Worm (Caenorhabditis elegans): Measurements from ENCODE around the gene mrp-6.

mrp-6 gene

ce11 chrX:4142648-4143259, 43.8 kb downstream of the mrp-6 start (continued):
- TF ChIP-seq lin-1 (GFP tag; IDR thresholded peaks at IDR 0.05) (0 out of 2 replicates have a peak, but pooled peaks have one; percentile 13), nhr-25 (tag; optimal IDR thresholded peaks at IDR 0.05; ENCODE audit: borderline replicate concordance, insufficient read depth) (no peak), jun-1 (tag; optimal IDR thresholded peaks at IDR 0.05) (no peak), daf-8 (GFP tag; IDR thresholded peaks at IDR 0.05) (no peak), sdz-12 (GFP tag; optimal IDR thresholded peaks at IDR 0.05) (no peak), pqm-1 (tag; optimal IDR thresholded peaks at IDR 0.05) (peak; percentile 33), T26A8.4 (GFP tag; IDR thresholded peaks at IDR 0.05) (no peak), dmd-9 (GFP tag; IDR thresholded peaks at IDR 0.05) (no peak), dve-1 (tag; optimal IDR thresholded peaks at IDR 0.05; ENCODE audit: insufficient read depth) (peak; percentile 50), daf-19 (GFP tag; conservative IDR thresholded peaks at IDR 0.05) (0 out of 2 replicates have a peak, but pooled peaks have one; percentile 8), ztf-11 (tag; optimal IDR thresholded peaks at IDR 0.05) (no peak), F44E2.7 (GFP tag; IDR thresholded peaks at IDR 0.05) (no peak), madf-5 (GFP tag; IDR thresholded peaks at IDR 0.05) (no peak), dpl-1 (GFP tag; optimal IDR thresholded peaks at IDR 0.05) (no peak), snpc-1.2 (GFP tag; IDR thresholded peaks at IDR 0.05) (no peak), nhr-77 (tag; optimal IDR thresholded peaks at IDR 0.05) (no peak), tra-1 (GFP tag; IDR thresholded peaks at IDR 0.05) (peak; percentile 59; the same call in 1 of the 2 replicates), nhr-41 (GFP tag; IDR thresholded peaks at IDR 0.05) (no peak), nhr-6 (tag; optimal IDR thresholded peaks at IDR 0.05) (no peak), ZK337.2 (GFP tag; IDR thresholded peaks at IDR 0.05) (no peak), skn-1 (tag; optimal IDR thresholded peaks at IDR 0.05) (no peak), daf-12 (tag; optimal IDR thresholded peaks at IDR 0.05) (no peak), lsy-2 (tag; optimal IDR thresholded peaks at IDR 0.05) (peak in 1 of 2 experiments; percentile 79), php-3 (GFP tag; IDR thresholded peaks at IDR 0.05) (no peak), ctbp-1 (GFP tag; IDR thresholded peaks at IDR 0.05) (peak; percentile 73; the same call in 1 of the 2 replicates), Y105C5A.15 (GFP tag; IDR thresholded peaks at IDR 0.05) (no peak), hif-1 (tag; optimal IDR thresholded peaks at IDR 0.05) (peak in 1 of 2 experiments; percentile 99), egl-43 (GFP tag; IDR thresholded peaks at IDR 0.05) (0 out of 2 replicates have a peak, but pooled peaks have one; percentile 51), aha-1 (tag) (peak; percentile 100), mep-1 (tag; optimal IDR thresholded peaks at IDR 0.05) (peak; percentile 43), zip-2 (tag; optimal IDR thresholded peaks at IDR 0.05) (no peak), ztf-7 (tag; optimal IDR thresholded peaks at IDR 0.05) (peak; percentile 72), F26F4.8 (GFP tag; conservative IDR thresholded peaks at IDR 0.05) (no peak), lin-39 (tag; optimal IDR thresholded peaks at IDR 0.05) (no peak), lin-15B (tag; optimal IDR thresholded peaks at IDR 0.05) (no peak), nhr-102 (tag; optimal IDR thresholded peaks at IDR 0.05) (no peak), nhr-48 (tag; optimal IDR thresholded peaks at IDR 0.05) (no peak), ceh-62 (tag; optimal IDR thresholded peaks at IDR 0.05) (no peak), ceh-28 (tag; optimal IDR thresholded peaks at IDR 0.05) (no peak), nhr-10 (tag; optimal IDR thresholded peaks at IDR 0.05) (no peak), daf-16 (GFP tag; optimal IDR thresholded peaks at IDR 0.05) (peak in 1 of 2 experiments; percentile 89), daf-16 (tag; optimal IDR thresholded peaks at IDR 0.05) (peak; percentile 84), zfp-2 (tag; optimal IDR thresholded peaks at IDR 0.05) (no peak), ceh-82 (tag; optimal IDR thresholded peaks at IDR 0.05) (no peak), mes-2 (tag; optimal IDR thresholded peaks at IDR 0.05; ENCODE audit: poor library complexity, severe bottlenecking) (peak; percentile 40), fkh-10 (GFP tag; optimal IDR thresholded peaks at IDR 0.05) (peak; percentile 6), zip-11 (GFP tag; IDR thresholded peaks at IDR 0.05) (no peak), unc-39 (tag; optimal IDR thresholded peaks at IDR 0.05) (no peak), ceh-44 (GFP tag; IDR thresholded peaks at IDR 0.05) (peak; percentile 10; the same call in 1 of the 2 replicates), nhr-237 (tag; optimal IDR thresholded peaks at IDR 0.05) (no peak)

All from whole organism, L4 larva.